Fruit fly (Drosophila melanogaster): Measurements from ENCODE around the gene cact.

cact gene

dm6 chr2L:16286360-16287005, 39.5 kb downstream of the cact start (continued):
- no peak for TF ChIP-seq CG31441 (GFP tag; IDR thresholded peaks at IDR 0.05)
- TF ChIP-seq CG3838 (GFP tag; optimal IDR thresholded peaks at IDR 0.05) = peak; percentile 77
- peak; percentile 95 for TF ChIP-seq sens (GFP tag)
- TF ChIP-seq CG6654 (GFP tag; optimal IDR thresholded peaks at IDR 0.05) = peak; percentile 72
- no peak for TF ChIP-seq YL-1 (GFP tag; optimal IDR thresholded peaks at IDR 0.05)
- TF ChIP-seq CoRest (tag; optimal IDR thresholded peaks at IDR 0.05) = peak; percentile 80
- TF ChIP-seq Gsc (GFP tag; IDR thresholded peaks at IDR 0.05) = no peak
- peak; percentile 91 for TF ChIP-seq CG17359 (tag; optimal IDR thresholded peaks at IDR 0.05)
- no peak for TF ChIP-seq Mrtf (GFP tag; IDR thresholded peaks at IDR 0.05)
- TF ChIP-seq CG15696 (tag; optimal IDR thresholded peaks at IDR 0.05) = peak; percentile 76
- peak; percentile 1 to 73 for TF ChIP-seq crp (GFP tag; optimal IDR thresholded peaks at IDR 0.05)
- TF ChIP-seq dm (GFP tag; optimal IDR thresholded peaks at IDR 0.05) = peak; percentile 69
- peak; percentile 86 for TF ChIP-seq Fer1 (GFP tag; optimal IDR thresholded peaks at IDR 0.05)
- TF ChIP-seq CG10366 (GFP tag; IDR thresholded peaks at IDR 0.05) = no peak
- TF ChIP-seq CG3847 (GFP tag; IDR thresholded peaks at IDR 0.05) = no peak
- TF ChIP-seq CG12071 (GFP tag; optimal IDR thresholded peaks at IDR 0.05) = peak; percentile 78
- TF ChIP-seq CG9797 (GFP tag; optimal IDR thresholded peaks at IDR 0.05) = no peak
- TF ChIP-seq CG6765 (GFP tag; optimal IDR thresholded peaks at IDR 0.05) = peak; percentile 81
- no peak for TF ChIP-seq Ptx1 (GFP tag; IDR thresholded peaks at IDR 0.05)
- no peak for TF ChIP-seq wdn (GFP tag; IDR thresholded peaks at IDR 0.05)
- peak; percentile 64 for TF ChIP-seq B-H2 (GFP tag; optimal IDR thresholded peaks at IDR 0.05)
- no peak for TF ChIP-seq CG31224 (GFP tag; IDR thresholded peaks at IDR 0.05)
- TF ChIP-seq CG33213 (GFP tag; optimal IDR thresholded peaks at IDR 0.05) = peak; percentile 31
- peak; percentile 26 for TF ChIP-seq da (GFP tag; optimal IDR thresholded peaks at IDR 0.05)
- TF ChIP-seq Ravus (GFP tag; IDR thresholded peaks at IDR 0.05) = no peak
- peak; percentile 66 for TF ChIP-seq Nf-YB (GFP tag; optimal IDR thresholded peaks at IDR 0.05)
- no peak for TF ChIP-seq sisA (GFP tag; IDR thresholded peaks at IDR 0.05)
- TF ChIP-seq psq (GFP tag; optimal IDR thresholded peaks at IDR 0.05) = peak; percentile 77
- TF ChIP-seq fu2 (GFP tag; optimal IDR thresholded peaks at IDR 0.05) = peak; percentile 79
- TF ChIP-seq Dp (GFP tag; optimal IDR thresholded peaks at IDR 0.05) = no peak
- TF ChIP-seq pho (GFP tag; optimal IDR thresholded peaks at IDR 0.05) = peak; percentile 85
- TF ChIP-seq seq (GFP tag; IDR thresholded peaks at IDR 0.05) = no peak
- peak; percentile 86 for TF ChIP-seq Sox100B (GFP tag; optimal IDR thresholded peaks at IDR 0.05)
- TF ChIP-seq tgo (GFP tag; IDR thresholded peaks at IDR 0.05) = no peak
- peak; percentile 69 for TF ChIP-seq crc (GFP tag; optimal IDR thresholded peaks at IDR 0.05)
- peak; percentile 38 for TF ChIP-seq jing (GFP tag; optimal IDR thresholded peaks at IDR 0.05)
- no peak for TF ChIP-seq CG14860 (GFP tag; IDR thresholded peaks at IDR 0.05; ENCODE audit: partially characterized antibody)
- peak; percentile 71 for TF ChIP-seq CG10543 (GFP tag; optimal IDR thresholded peaks at IDR 0.05)
- peak; percentile 41 for TF ChIP-seq Hmx (GFP tag; optimal IDR thresholded peaks at IDR 0.05)
- no peak for TF ChIP-seq Rfx (GFP tag; IDR thresholded peaks at IDR 0.05)
- peak; percentile 82 for TF ChIP-seq D19B (GFP tag; optimal IDR thresholded peaks at IDR 0.05)
- peak; percentile 64 for TF ChIP-seq Fer2 (tag; optimal IDR thresholded peaks at IDR 0.05)
- no peak for TF ChIP-seq CG11560 (tag; IDR thresholded peaks at IDR 0.05)
- TF ChIP-seq Fer3 (tag; optimal IDR thresholded peaks at IDR 0.05) = peak; percentile 87
- TF ChIP-seq al (GFP tag; IDR thresholded peaks at IDR 0.05) = no peak
- TF ChIP-seq vvl (GFP tag; IDR thresholded peaks at IDR 0.05) = no peak
- peak; percentile 68 for TF ChIP-seq CG10267 (tag; optimal IDR thresholded peaks at IDR 0.05)
- TF ChIP-seq CG9437 (GFP tag; optimal IDR thresholded peaks at IDR 0.05) = peak; percentile 56
- TF ChIP-seq unc-4 (GFP tag; IDR thresholded peaks at IDR 0.05; ENCODE audit: partially characterized antibody) = no peak
- TF ChIP-seq inv (GFP tag; IDR thresholded peaks at IDR 0.05; ENCODE audit: partially characterized antibody) = no peak
- TF ChIP-seq zen (tag; optimal IDR thresholded peaks at IDR 0.05) = peak; percentile 82

All from whole organism, embryonic.